Worm (Caenorhabditis elegans): ENCODE measurements around the gene C08B6.5.

Gene C08B6.5

ce11 chrV:10145653-10146052 is 28.1 kb downstream of the C08B6.5 start, which contains the start of gene C51E3.9:
Gene C51E3.9 (plus strand): TSS chrV:10145953.
- TF ChIP-seq peb-1 (tag; optimal IDR thresholded peaks at IDR 0.05), result no peak
- peak; percentile 31 for TF ChIP-seq nhr-129 (tag; optimal IDR thresholded peaks at IDR 0.05)
- no peak for TF ChIP-seq blmp-1 (tag; optimal IDR thresholded peaks at IDR 0.05; ENCODE audit: insufficient read depth)
- TF ChIP-seq unc-55 (GFP tag; optimal IDR thresholded peaks at IDR 0.05), result no peak
- TF ChIP-seq ama-1 (optimal IDR thresholded peaks at IDR 0.05), result no peak
- no peak for TF ChIP-seq snpc-4 (tag; optimal IDR thresholded peaks at IDR 0.05)
- no peak for TF ChIP-seq nhr-237 (tag; optimal IDR thresholded peaks at IDR 0.05)
- no peak for TF ChIP-seq dmd-4 (tag; optimal IDR thresholded peaks at IDR 0.05)

DNA sequence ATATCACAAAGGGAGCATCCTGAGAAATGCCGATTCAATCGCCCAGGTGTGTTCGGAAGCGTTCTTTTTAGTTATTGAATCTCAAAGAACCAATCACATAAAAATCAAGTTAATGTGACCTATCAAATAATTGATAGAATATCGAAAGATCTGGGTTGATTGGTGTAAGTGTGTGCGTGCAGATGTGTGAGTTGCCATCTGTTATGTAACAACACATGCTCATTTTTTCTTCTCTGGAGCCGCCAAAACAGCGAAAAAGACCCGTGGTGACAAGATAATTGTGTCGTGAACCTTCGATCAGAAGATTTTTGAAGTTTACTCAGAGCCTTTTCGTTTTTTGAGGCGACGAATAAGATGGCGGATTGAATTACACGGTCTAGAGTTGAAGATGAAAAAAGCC is 29.2 kb downstream of the C08B6.5 start:
- TF ChIP-seq nhr-21 (tag; optimal IDR thresholded peaks at IDR 0.05) (no peak), F13H6.1 (tag; optimal IDR thresholded peaks at IDR 0.05) (peak; percentile 56), C34F6.9 (tag; optimal IDR thresholded peaks at IDR 0.05) (peak; percentile 37), snpc-4 (tag; optimal IDR thresholded peaks at IDR 0.05) (no peak), lsy-2 (tag; optimal IDR thresholded peaks at IDR 0.05) (peak in 1 of 2 experiments; percentile 12), sma-9 (GFP tag; optimal IDR thresholded peaks at IDR 0.05) (peak; percentile 40), sma-9 (tag; optimal IDR thresholded peaks at IDR 0.05) (no peak), nhr-129 (tag; optimal IDR thresholded peaks at IDR 0.05) (peak; percentile 71), sem-4 (tag; optimal IDR thresholded peaks at IDR 0.05) (peak; percentile 35)

DNA sequence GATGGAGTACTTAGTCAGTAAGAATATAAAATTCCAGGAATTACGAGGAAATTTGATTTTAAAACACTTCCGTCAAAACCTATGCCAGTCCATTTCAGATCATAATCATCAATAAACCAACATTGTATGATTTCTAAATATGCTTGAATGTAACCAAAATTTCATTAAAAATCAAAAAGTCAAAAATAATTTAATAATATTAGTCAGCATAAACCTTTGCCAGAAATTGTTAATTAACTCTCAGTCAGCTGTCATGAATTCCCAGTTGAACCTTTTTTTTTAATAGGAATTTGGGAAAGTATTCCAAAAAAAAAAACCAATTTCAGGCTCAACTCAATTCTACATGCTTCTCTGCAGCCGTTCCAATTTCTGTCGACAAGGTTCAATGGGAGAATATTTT is 30.8 kb downstream of the C08B6.5 start, which contains the start of gene srsx-26:
Gene srsx-26, plus strand, starts transcription at position 301 of the 400 bp plus-strand sequence.
- TF ChIP-seq mbf-1 (tag; optimal IDR thresholded peaks at IDR 0.05) (no peak), egl-27 (tag; optimal IDR thresholded peaks at IDR 0.05) (no peak), blmp-1 (tag; optimal IDR thresholded peaks at IDR 0.05; ENCODE audit: insufficient read depth) (no peak), nhr-6 (tag; optimal IDR thresholded peaks at IDR 0.05) (no peak), snpc-4 (tag; optimal IDR thresholded peaks at IDR 0.05) (no peak), ztf-4 (tag; optimal IDR thresholded peaks at IDR 0.05) (no peak), nhr-25 (tag; optimal IDR thresholded peaks at IDR 0.05) (no peak), nhr-23 (tag; optimal IDR thresholded peaks at IDR 0.05) (no peak), zag-1 (tag; optimal IDR thresholded peaks at IDR 0.05) (no peak), ama-1 (optimal IDR thresholded peaks at IDR 0.05) (no peak)

DNA sequence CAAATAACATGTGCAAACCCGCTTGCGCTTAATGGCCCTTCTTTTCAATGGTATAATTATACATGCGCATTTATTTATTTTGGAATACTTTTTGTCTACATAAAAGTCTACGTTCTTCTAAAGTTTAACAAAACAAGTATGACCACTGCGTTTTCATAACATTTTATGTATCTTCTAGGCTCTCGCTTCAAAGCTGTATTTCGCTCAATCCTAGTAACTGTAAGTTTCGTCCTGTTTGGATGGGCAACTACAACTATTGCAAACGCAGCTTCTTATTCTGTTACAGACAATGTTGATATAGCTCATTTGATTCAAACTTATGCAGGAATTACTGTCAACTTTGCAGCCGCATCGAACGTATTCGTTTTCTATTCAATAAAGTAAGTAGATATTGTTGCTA is 32.2 kb downstream of the C08B6.5 start, which contains the start of gene srsx-27:
Gene srsx-27, plus strand, starts transcription at position 301 of the 400 bp plus-strand sequence.
- TF ChIP-seq ZK546.5 (tag; optimal IDR thresholded peaks at IDR 0.05) (no peak), nhr-23 (tag; optimal IDR thresholded peaks at IDR 0.05) (no peak), lin-39 (tag; optimal IDR thresholded peaks at IDR 0.05) (no peak), lsy-2 (tag; optimal IDR thresholded peaks at IDR 0.05) (no peak), nhr-129 (tag; optimal IDR thresholded peaks at IDR 0.05) (no peak), nhr-10 (tag; optimal IDR thresholded peaks at IDR 0.05) (no peak), fos-1 (tag; optimal IDR thresholded peaks at IDR 0.05) (no peak), Y55F3AM.14 (GFP tag; optimal IDR thresholded peaks at IDR 0.05) (no peak), unc-62 (GFP tag; optimal IDR thresholded peaks at IDR 0.05) (no peak), nhr-21 (tag; optimal IDR thresholded peaks at IDR 0.05) (no peak), mdl-1 (tag; optimal IDR thresholded peaks at IDR 0.05) (no peak), nhr-237 (tag; optimal IDR thresholded peaks at IDR 0.05) (no peak), egl-27 (tag; optimal IDR thresholded peaks at IDR 0.05) (no peak), nhr-25 (tag; optimal IDR thresholded peaks at IDR 0.05) (no peak), sem-4 (tag; optimal IDR thresholded peaks at IDR 0.05) (no peak), snpc-4 (tag; optimal IDR thresholded peaks at IDR 0.05) (no peak)

DNA sequence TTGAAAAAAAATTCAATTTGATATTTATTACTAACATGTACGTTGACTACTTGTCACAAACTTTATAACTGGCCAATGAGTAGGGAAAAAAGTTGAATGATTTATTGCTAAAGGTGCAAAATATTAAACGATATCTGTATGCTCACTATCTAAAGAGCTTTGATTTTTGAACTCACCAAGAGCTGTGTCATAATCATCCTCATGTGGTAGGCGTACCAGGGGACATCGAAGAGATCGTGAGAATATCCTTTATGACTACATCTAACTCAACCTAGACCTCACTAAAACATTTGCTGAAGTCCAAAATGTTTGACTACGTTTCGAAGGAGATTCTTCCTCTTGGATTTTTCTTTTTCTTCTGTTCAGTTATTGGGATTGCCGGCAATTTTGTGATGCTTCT is 34.7 kb downstream of the C08B6.5 start, which contains the start of gene srsx-28:
Gene srsx-28, plus strand, starts transcription at position 301 of the 400 bp plus-strand sequence.
- TF ChIP-seq nhr-21 (tag; optimal IDR thresholded peaks at IDR 0.05) (no peak), nhr-10 (tag; optimal IDR thresholded peaks at IDR 0.05) (no peak), elt-3 (tag; optimal IDR thresholded peaks at IDR 0.05) (no peak), blmp-1 (tag; optimal IDR thresholded peaks at IDR 0.05; ENCODE audit: insufficient read depth) (no peak), nhr-11 (tag; optimal IDR thresholded peaks at IDR 0.05) (no peak), lsy-2 (tag; optimal IDR thresholded peaks at IDR 0.05) (no peak), gmeb-1 (tag; optimal IDR thresholded peaks at IDR 0.05) (no peak), nhr-237 (tag; optimal IDR thresholded peaks at IDR 0.05) (no peak), nhr-129 (tag; optimal IDR thresholded peaks at IDR 0.05) (no peak), elt-1 (tag; optimal IDR thresholded peaks at IDR 0.05) (no peak), skn-1 (tag; optimal IDR thresholded peaks at IDR 0.05) (no peak), ceh-16 (tag; optimal IDR thresholded peaks at IDR 0.05) (no peak), sma-9 (GFP tag; optimal IDR thresholded peaks at IDR 0.05) (no peak), sma-9 (tag; optimal IDR thresholded peaks at IDR 0.05) (no peak), R02D3.7 (tag; optimal IDR thresholded peaks at IDR 0.05) (no peak), Y55F3AM.14 (GFP tag; optimal IDR thresholded peaks at IDR 0.05) (no peak), unc-55 (GFP tag; optimal IDR thresholded peaks at IDR 0.05) (no peak), unc-62 (GFP tag; optimal IDR thresholded peaks at IDR 0.05) (no peak)

All from whole organism, L2 larva.